Worm (Caenorhabditis elegans) whole organism, L2 larva: ENCODE results near the gene C15F1.8.

ENCODE experiments used
- C34F6.9 ChIP-seq: fragments of 150-350 bp; optimal IDR thresholded peaks from 2 replicates; lab custom pipeline; 2014; ENCODE audit warnings: missing biosample characterization, missing genetic modification characterization
- F13H6.1 ChIP-seq: sonication (generic microtip); optimal IDR thresholded peaks from 2 replicates; lab custom pipeline; 2016; ENCODE audit warnings: missing genetic modification characterization, missing compliant biosample characterization
- R02D3.7 ChIP-seq: fragments of 150-350 bp; optimal IDR thresholded peaks from 2 replicates; lab custom pipeline; 2014; ENCODE audit warnings: missing biosample characterization, missing genetic modification characterization
- Y55F3AM.14 ChIP-seq: fragments of 200-800 bp; sonication (Bioruptor generic); optimal IDR thresholded peaks from 2 replicates; lab custom pipeline; 2018; ENCODE audit warnings: mild to moderate bottlenecking, missing genetic modification characterization, missing compliant biosample characterization
- ZK546.5 ChIP-seq: sonication (generic microtip); optimal IDR thresholded peaks from 2 replicates; lab custom pipeline; 2017; ENCODE audit warnings: missing biosample characterization, missing genetic modification characterization
- alr-1 ChIP-seq: fragments of 150-350 bp; optimal IDR thresholded peaks from 2 replicates; lab custom pipeline; 2014; ENCODE audit warnings: missing biosample characterization, missing genetic modification characterization
- aly-2 ChIP-seq: fragments of 150-350 bp; optimal IDR thresholded peaks from 2 replicates; lab custom pipeline; 2014; ENCODE audit warnings: missing biosample characterization, missing genetic modification characterization
- ama-1 ChIP-seq: fragments of 150-350 bp; optimal IDR thresholded peaks from 2 replicates; lab custom pipeline; 2018; ENCODE audit warnings: inconsistent platforms
- blmp-1 ChIP-seq: sonication (generic microtip); optimal IDR thresholded peaks from 2 replicates; lab custom pipeline; 2017; ENCODE audit warnings: missing genetic modification characterization, mild to moderate bottlenecking, missing compliant biosample characterization, antibody characterized with exemption, moderate library complexity; ENCODE audit not compliant: insufficient read depth
- ceh-16 ChIP-seq: fragments of 150-350 bp; optimal IDR thresholded peaks from 2 replicates; lab custom pipeline; 2014; ENCODE audit warnings: missing biosample characterization, missing genetic modification characterization
- ceh-82 ChIP-seq: fragments of 150-350 bp; optimal IDR thresholded peaks from 2 replicates; lab custom pipeline; 2014; ENCODE audit warnings: missing biosample characterization, missing genetic modification characterization
- crh-2 ChIP-seq: sonication (generic microtip); optimal IDR thresholded peaks from 2 replicates; lab custom pipeline; 2017; ENCODE audit warnings: missing biosample characterization, missing genetic modification characterization
- dmd-4 ChIP-seq: sonication (generic microtip); optimal IDR thresholded peaks from 2 replicates; lab custom pipeline; 2017; ENCODE audit warnings: missing biosample characterization, missing genetic modification characterization
- egl-27 ChIP-seq: sonication (generic microtip); optimal IDR thresholded peaks from 3 replicates; lab custom pipeline; 2017; ENCODE audit warnings: missing biosample characterization, missing genetic modification reagents, missing genetic modification characterization
- elt-1 ChIP-seq: fragments of 150-350 bp; optimal IDR thresholded peaks from 2 replicates; lab custom pipeline; 2014; ENCODE audit warnings: missing biosample characterization, missing genetic modification characterization
- elt-3 ChIP-seq: sonication (generic microtip); optimal IDR thresholded peaks from 2 replicates; lab custom pipeline; 2017; ENCODE audit warnings: missing biosample characterization, missing genetic modification characterization
- fos-1 ChIP-seq: fragments of 150-350 bp; optimal IDR thresholded peaks from 2 replicates; lab custom pipeline; 2014; ENCODE audit warnings: missing biosample characterization, missing genetic modification characterization
- gmeb-1 ChIP-seq: fragments of 150-350 bp; optimal IDR thresholded peaks from 2 replicates; lab custom pipeline; 2014; ENCODE audit warnings: missing biosample characterization, missing genetic modification characterization
- lin-11 ChIP-seq: fragments of 150-350 bp; sonication (generic microtip); optimal IDR thresholded peaks from 2 replicates; lab custom pipeline; 2014; ENCODE audit warnings: missing biosample characterization, missing genetic modification characterization, inconsistent platforms, mixed read lengths
- lin-13 ChIP-seq: fragments of 150-350 bp; optimal IDR thresholded peaks from 2 replicates; lab custom pipeline; 2014; ENCODE audit warnings: missing biosample characterization, missing genetic modification reagents, missing genetic modification characterization
- lin-39 ChIP-seq: fragments of 150-350 bp; optimal IDR thresholded peaks from 2 replicates; lab custom pipeline; 2014; ENCODE audit warnings: missing biosample characterization, missing genetic modification reagents, missing genetic modification characterization
- lsy-2 ChIP-seq, 2 experiments: fragments of 150-350 bp in 1 of 2; sonication (generic microtip) in 1 of 2; optimal IDR thresholded peaks; 2 replicates each; lab custom pipeline; 2014 to 2017; ENCODE audit warnings: missing biosample characterization in 2 of 2, missing genetic modification characterization in 2 of 2
- mab-5 ChIP-seq: fragments of 150-350 bp; optimal IDR thresholded peaks from 2 replicates; lab custom pipeline; 2014; ENCODE audit warnings: missing biosample characterization, missing genetic modification characterization
- mbf-1 ChIP-seq: sonication (generic microtip); optimal IDR thresholded peaks from 2 replicates; lab custom pipeline; 2017; ENCODE audit warnings: missing biosample characterization, missing genetic modification characterization
- mdl-1 ChIP-seq, 2 experiments: fragments of 150-350 bp in 1 of 2; sonication (generic microtip) in 1 of 2; optimal IDR thresholded peaks; 2 replicates each; lab custom pipeline; 2017; ENCODE audit warnings: missing biosample characterization in 2 of 2, missing genetic modification characterization in 2 of 2
- nhr-10 ChIP-seq: sonication (generic microtip); optimal IDR thresholded peaks from 2 replicates; lab custom pipeline; 2017; ENCODE audit warnings: missing biosample characterization, missing genetic modification characterization
- nhr-11 ChIP-seq: fragments of 150-350 bp; optimal IDR thresholded peaks from 2 replicates; lab custom pipeline; 2014; ENCODE audit warnings: missing biosample characterization, missing genetic modification characterization
- nhr-12 ChIP-seq: fragments of 150-350 bp; optimal IDR thresholded peaks from 2 replicates; lab custom pipeline; 2014; ENCODE audit warnings: missing biosample characterization, missing genetic modification characterization
- nhr-129 ChIP-seq: fragments of 150-350 bp; optimal IDR thresholded peaks from 2 replicates; lab custom pipeline; 2014; ENCODE audit warnings: missing biosample characterization, missing genetic modification characterization
- nhr-21 ChIP-seq: fragments of 150-350 bp; optimal IDR thresholded peaks from 2 replicates; lab custom pipeline; 2014; ENCODE audit warnings: missing biosample characterization, missing genetic modification characterization
- nhr-23 ChIP-seq: fragments of 150-350 bp; optimal IDR thresholded peaks from 2 replicates; lab custom pipeline; 2014; ENCODE audit warnings: missing biosample characterization, missing genetic modification reagents, missing genetic modification characterization
- nhr-237 ChIP-seq: fragments of 150-350 bp; optimal IDR thresholded peaks from 2 replicates; lab custom pipeline; 2014; ENCODE audit warnings: missing biosample characterization, missing genetic modification characterization
- nhr-25 ChIP-seq: fragments of 150-350 bp; sonication (generic microtip); optimal IDR thresholded peaks from 3 replicates; lab custom pipeline; 2014; ENCODE audit warnings: missing biosample characterization, missing genetic modification characterization
- nhr-6 ChIP-seq: fragments of 150-350 bp; optimal IDR thresholded peaks from 2 replicates; lab custom pipeline; 2014; ENCODE audit warnings: missing biosample characterization, missing genetic modification characterization
- nhr-77 ChIP-seq: fragments of 150-350 bp; optimal IDR thresholded peaks from 2 replicates; lab custom pipeline; 2014; ENCODE audit warnings: missing biosample characterization, missing genetic modification characterization
- peb-1 ChIP-seq: fragments of 150-350 bp; optimal IDR thresholded peaks from 2 replicates; lab custom pipeline; 2014; ENCODE audit warnings: missing biosample characterization, missing genetic modification characterization
- sem-4 ChIP-seq: fragments of 150-350 bp; optimal IDR thresholded peaks from 2 replicates; lab custom pipeline; 2014; ENCODE audit warnings: missing biosample characterization, missing genetic modification reagents, missing genetic modification characterization
- skn-1 ChIP-seq: sonication (generic microtip); optimal IDR thresholded peaks from 2 replicates; lab custom pipeline; 2017; ENCODE audit warnings: missing biosample characterization, missing genetic modification characterization
- sma-3 ChIP-seq: sonication (generic microtip); optimal IDR thresholded peaks from 2 replicates; lab custom pipeline; 2016; ENCODE audit warnings: missing genetic modification reagents, missing genetic modification characterization, missing compliant biosample characterization
- sma-9 ChIP-seq, 2 experiments: fragments of 150-350 bp in 1 of 2; sonication (generic microtip) in 1 of 2; optimal IDR thresholded peaks; 2 replicates each; lab custom pipeline; 2014 to 2016; ENCODE audit warnings: missing genetic modification characterization in 2 of 2, mild to moderate bottlenecking in 1 of 2, missing biosample characterization in 1 of 2, missing compliant biosample characterization in 1 of 2, missing genetic modification reagents in 1 of 2, moderate library complexity in 1 of 2
- snpc-4 ChIP-seq: fragments of 150-350 bp; optimal IDR thresholded peaks from 2 replicates; lab custom pipeline; 2014; ENCODE audit warnings: missing biosample characterization, missing genetic modification characterization
- unc-39 ChIP-seq: fragments of 150-350 bp; optimal IDR thresholded peaks from 2 replicates; lab custom pipeline; 2014; ENCODE audit warnings: missing biosample characterization, missing genetic modification characterization
- unc-55 ChIP-seq: fragments of 150-350 bp; sonication (generic microtip); optimal IDR thresholded peaks from 3 replicates; lab custom pipeline; 2014; ENCODE audit warnings: missing biosample characterization, missing genetic modification reagents, missing genetic modification characterization
- unc-62 ChIP-seq: fragments of 150-350 bp; optimal IDR thresholded peaks from 2 replicates; lab custom pipeline; 2014; ENCODE audit warnings: missing biosample characterization, missing genetic modification reagents, missing genetic modification characterization
- zag-1 ChIP-seq: fragments of 150-350 bp; optimal IDR thresholded peaks from 2 replicates; lab custom pipeline; 2014; ENCODE audit warnings: missing biosample characterization, missing genetic modification characterization
- ztf-1 ChIP-seq: fragments of 200-800 bp; sonication (Bioruptor generic); conservative IDR thresholded peaks from 2 replicates; pipeline ENCODE4 v1.3.6; 2022; ENCODE audit warnings: missing genetic modification characterization, missing compliant biosample characterization
- ztf-11 ChIP-seq: sonication (generic microtip); optimal IDR thresholded peaks from 2 replicates; lab custom pipeline; 2017; ENCODE audit warnings: missing biosample characterization, missing genetic modification characterization
- ztf-4 ChIP-seq: fragments of 150-350 bp; optimal IDR thresholded peaks from 2 replicates; lab custom pipeline; 2014; ENCODE audit warnings: missing biosample characterization, missing genetic modification characterization

Gene C15F1.8

DNA sequence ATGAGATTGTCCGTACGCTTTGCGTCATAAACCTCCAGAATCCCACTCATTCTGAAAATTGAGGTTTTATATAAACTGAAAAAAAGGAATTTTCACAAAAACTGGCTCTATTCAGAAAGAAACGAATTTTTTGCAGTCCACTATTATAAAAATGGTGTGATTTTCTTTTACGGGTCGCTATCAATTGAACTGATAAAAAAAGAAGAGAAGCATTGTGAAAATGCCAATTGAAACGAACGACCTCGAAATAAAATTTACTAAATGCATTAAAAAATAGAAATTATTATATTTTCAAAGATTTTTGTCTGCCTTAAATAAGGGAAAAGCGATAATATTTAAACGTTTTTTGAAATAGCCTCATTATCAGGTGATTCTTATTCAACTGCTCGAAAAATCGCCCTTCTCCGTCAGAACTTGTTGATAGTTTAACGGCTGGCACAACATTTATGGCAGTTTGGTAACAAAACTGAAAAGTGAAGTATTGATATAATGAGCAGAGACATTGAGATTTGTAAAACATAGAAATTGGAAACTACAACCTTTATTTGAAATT, 5.4 kb downstream of the C15F1.8 start, which contains the start of gene art-1:
Gene art-1 (minus strand): TSS at position 51 of the 553 bp plus-strand sequence.
- TF ChIP-seq lin-13 (GFP tag; lab: Kevin White, UChicago): peak; percentile 7
- TF ChIP-seq unc-55 (GFP tag; lab: Kevin White, UChicago): no peak

DNA sequence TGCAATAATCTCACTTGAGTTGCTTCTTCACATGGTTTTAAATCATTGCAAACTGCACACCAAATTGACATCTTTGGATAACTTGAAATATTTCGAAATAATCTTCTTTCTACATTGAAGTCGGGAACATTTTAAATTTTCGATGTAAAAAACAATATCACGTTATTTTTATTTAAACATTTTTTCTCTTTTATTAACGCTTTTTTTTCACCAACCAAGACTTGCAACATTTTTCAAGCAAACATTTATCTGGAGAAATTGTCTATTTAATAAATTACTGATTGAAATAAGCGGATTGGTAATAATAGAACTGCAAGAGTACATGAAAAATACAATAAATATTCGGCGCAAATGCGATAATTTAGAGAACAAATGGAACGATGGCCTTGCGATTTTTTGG, 7.1 kb downstream of the C15F1.8 start, which contains the start of gene C15F1.5:
Gene C15F1.5 (minus strand): TSS at position 101 of the 400 bp plus-strand sequence.
- no peak for TF ChIP-seq nhr-237
- TF ChIP-seq ztf-4 (tag; lab: Kevin White, UChicago): no peak
- no peak for TF ChIP-seq gmeb-1 (tag; lab: Kevin White, UChicago)
- no peak for TF ChIP-seq ZK546.5 (tag; lab: Kevin White, UChicago)
- no peak for TF ChIP-seq mab-5

- TF ChIP-seq ceh-16 (tag; lab: Kevin White, UChicago) (peak; percentile 38), C34F6.9 (peak; percentile 67), ztf-4 (tag; lab: Kevin White, UChicago) (peak; percentile 41), nhr-237 (no peak), unc-39 (tag; lab: Kevin White, UChicago) (no peak), unc-55 (GFP tag; lab: Kevin White, UChicago) (peak; percentile 24), zag-1 (tag; lab: Kevin White, UChicago) (peak; percentile 66), Y55F3AM.14 (GFP tag; lab: Kevin White, UChicago) (peak; percentile 59), lin-13 (GFP tag; lab: Kevin White, UChicago) (peak; percentile 60), sma-9 (GFP tag; optimal IDR thresholded peaks at IDR 0.05; lab: Kevin White, UChicago) (peak; percentile 86), sma-9 (tag; optimal IDR thresholded peaks at IDR 0.05; lab: Kevin White, UChicago) (no peak), nhr-6 (peak; percentile 2), ZK546.5 (tag; lab: Kevin White, UChicago) (peak; percentile 8), nhr-21 (tag; lab: Kevin White, UChicago) (peak; percentile 77), nhr-25 (tag; lab: Kevin White, UChicago) (peak; percentile 41), sem-4 (tag; lab: Kevin White, UChicago) (peak; percentile 59), ztf-1 (no peak), blmp-1 (tag; lab: Kevin White, UChicago) (no peak), unc-62 (GFP tag; lab: Kevin White, UChicago) (no peak), nhr-77 (tag; lab: Kevin White, UChicago) (peak; percentile 44), mbf-1 (tag; lab: Kevin White, UChicago) (no peak), fos-1 (tag; lab: Kevin White, UChicago) (peak; percentile 40), elt-1 (tag; lab: Kevin White, UChicago) (no peak), crh-2 (tag; lab: Kevin White, UChicago) (peak; percentile 52), egl-27 (tag; lab: Kevin White, UChicago) (peak; percentile 61), aly-2 (tag; lab: Kevin White, UChicago) (no peak), nhr-12 (tag; lab: Kevin White, UChicago) (no peak), nhr-11 (tag; lab: Kevin White, UChicago) (no peak), snpc-4 (tag; lab: Kevin White, UChicago) (peak; percentile 98), ama-1 (lab: Kevin White, UChicago) (peak; percentile 95), elt-3 (tag; lab: Kevin White, UChicago) (no peak), nhr-129 (tag; lab: Kevin White, UChicago) (peak; percentile 70), skn-1 (tag; lab: Kevin White, UChicago) (no peak), lin-39 (tag; lab: Kevin White, UChicago) (no peak), R02D3.7 (peak; percentile 34), nhr-10 (tag; lab: Kevin White, UChicago) (no peak), mab-5 (peak; percentile 41), nhr-23 (tag; lab: Kevin White, UChicago) (no peak), mdl-1 (tag; optimal IDR thresholded peaks at IDR 0.05; lab: Kevin White, UChicago) (peak; percentile 66 to 76), ztf-11 (tag; lab: Kevin White, UChicago) (no peak), lin-11 (tag; lab: Kevin White, UChicago) (no peak), gmeb-1 (tag; lab: Kevin White, UChicago) (peak; percentile 62), ceh-82 (tag; lab: Kevin White, UChicago) (peak; percentile 14), dmd-4 (no peak), lsy-2 (tag; optimal IDR thresholded peaks at IDR 0.05; lab: Kevin White, UChicago) (peak; percentile 50 to 76), peb-1 (no peak), sma-3 (peak; percentile 86), alr-1 (tag; lab: Kevin White, UChicago) (no peak), F13H6.1 (peak; percentile 70)
Measured at ce11 chrII:6968191-6968675, 9.4 kb downstream of the C15F1.8 start.
